Fruit fly (Drosophila melanogaster): ENCODE results near the gene Lint-O.

The Lint-O gene

dm6 chrX:2732127-2732526 is 33.6 kb downstream of the Lint-O start, which contains the start of the genes ttm50 and CG2712 (continued):
- TF ChIP-seq Bteb2 (GFP tag; optimal IDR thresholded peaks at IDR 0.05) (no peak), CG6791 (GFP tag; IDR thresholded peaks at IDR 0.05; ENCODE audit: partially characterized antibody) (no peak), Rfx (GFP tag; IDR thresholded peaks at IDR 0.05) (peak; percentile 71), vvl (GFP tag; IDR thresholded peaks at IDR 0.05) (peak; percentile 53; the same call in 1 of the 2 replicates), CG31441 (GFP tag; IDR thresholded peaks at IDR 0.05) (no peak), Atf6 (GFP tag; IDR thresholded peaks at IDR 0.05) (no peak), Atf-2 (GFP tag; optimal IDR thresholded peaks at IDR 0.05) (no peak), CG2202 (tag; optimal IDR thresholded peaks at IDR 0.05) (no peak), HmgD (GFP tag; optimal IDR thresholded peaks at IDR 0.05) (no peak), C15 (GFP tag; IDR thresholded peaks at IDR 0.05) (0 out of 3 replicates have a peak, but pooled peaks have one; percentile 40), sens-2 (GFP tag; IDR thresholded peaks at IDR 0.05) (no peak), CG10543 (GFP tag; optimal IDR thresholded peaks at IDR 0.05) (peak; percentile 81), ranshi (GFP tag; IDR thresholded peaks at IDR 0.05) (peak; percentile 29; the same call in 1 of the 2 replicates), CG11504 (tag; optimal IDR thresholded peaks at IDR 0.05) (no peak), CG1602 (GFP tag; optimal IDR thresholded peaks at IDR 0.05) (peak; percentile 27), ac (GFP tag; optimal IDR thresholded peaks at IDR 0.05) (no peak), HLH54F (GFP tag; optimal IDR thresholded peaks at IDR 0.05) (peak; percentile 37), ATbp (GFP tag; optimal IDR thresholded peaks at IDR 0.05) (no peak), CG16779 (GFP tag; IDR thresholded peaks at IDR 0.05) (no peak), lbe (GFP tag; optimal IDR thresholded peaks at IDR 0.05) (peak; percentile 13), CG12236 (GFP tag; optimal IDR thresholded peaks at IDR 0.05) (no peak), Ets65A (GFP tag) (peak; percentile 62), CG8765 (GFP tag; IDR thresholded peaks at IDR 0.05) (no peak), HLH3B (GFP tag; IDR thresholded peaks at IDR 0.05) (peak; percentile 15; the same call in 1 of the 2 replicates), CG30403 (GFP tag; optimal IDR thresholded peaks at IDR 0.05) (peak; percentile 73), pfk (GFP tag; optimal IDR thresholded peaks at IDR 0.05) (no peak), Stat92E (GFP tag; optimal IDR thresholded peaks at IDR 0.05) (no peak), CG4617 (GFP tag; optimal IDR thresholded peaks at IDR 0.05; ENCODE audit: borderline replicate concordance) (peak; percentile 50), chm (GFP tag; IDR thresholded peaks at IDR 0.05) (no peak), tll (GFP tag; optimal IDR thresholded peaks at IDR 0.05) (peak in 1 of 2 experiments; percentile 4), klu (GFP tag; IDR thresholded peaks at IDR 0.05) (0 out of 2 replicates have a peak, but pooled peaks have one; percentile 9), tin (GFP tag; optimal IDR thresholded peaks at IDR 0.05) (peak; percentile 45), stc (GFP tag; IDR thresholded peaks at IDR 0.05) (no peak), CG9215 (GFP tag; IDR thresholded peaks at IDR 0.05) (peak; percentile 64), Trl (optimal IDR thresholded peaks at IDR 0.05) (no peak), Trl (GFP tag; optimal IDR thresholded peaks at IDR 0.05) (no peak), PHDP (tag; optimal IDR thresholded peaks at IDR 0.05) (no peak), Med (GFP tag) (peak; percentile 62), crc (GFP tag; optimal IDR thresholded peaks at IDR 0.05) (no peak), CG4707 (GFP tag; optimal IDR thresholded peaks at IDR 0.05) (no peak), CG10147 (GFP tag; optimal IDR thresholded peaks at IDR 0.05) (peak; percentile 66), slp2 (GFP tag; optimal IDR thresholded peaks at IDR 0.05) (no peak), ttk (GFP tag; IDR thresholded peaks at IDR 0.05) (no peak), repo (GFP tag; optimal IDR thresholded peaks at IDR 0.05) (no peak), CG12071 (GFP tag; optimal IDR thresholded peaks at IDR 0.05) (no peak), CG12391 (tag; optimal IDR thresholded peaks at IDR 0.05) (peak; percentile 71), sima (GFP tag; optimal IDR thresholded peaks at IDR 0.05) (no peak), Oli (tag; optimal IDR thresholded peaks at IDR 0.05) (peak; percentile 57), zf30C (GFP tag; optimal IDR thresholded peaks at IDR 0.05) (no peak), CG9817 (tag; optimal IDR thresholded peaks at IDR 0.05) (peak; percentile 66), CG3995 (GFP tag; optimal IDR thresholded peaks at IDR 0.05) (peak; percentile 55), CG1603 (tag; optimal IDR thresholded peaks at IDR 0.05) (no peak)
